Fruit fly (Drosophila melanogaster) Kc167 (cell line): ENCODE results near the gene Dbp73D.

ENCODE experiments used
- Myc ChIP-seq: fragments of >200 bp; optimal IDR thresholded peaks from 2 replicates; lab custom pipeline; 2017; ENCODE audit warnings: missing external identifiers
- h ChIP-seq: fragments of >200 bp; optimal IDR thresholded peaks from 3 replicates; lab custom pipeline; 2018; ENCODE audit warnings: missing external identifiers
- ttk ChIP-seq: sonication (Bioruptor generic); optimal IDR thresholded peaks from 2 replicates; lab custom pipeline; 2017; ENCODE audit warnings: missing external identifiers

dm6 chr3L:16714193-16714538 is 16.5 kb downstream of the Dbp73D start:
- TF ChIP-seq ttk (lab: Kevin White, UChicago) (no peak), Myc (no peak), h (lab: Kevin White, UChicago) (no peak)
